Fruit fly (Drosophila melanogaster) whole organism, wandering third instar larva: ENCODE results near the gene Cpr5C.

Experiments used
- Abd-B ChIP-seq: fragments of >200 bp; optimal IDR thresholded peaks from 2 replicates; lab custom pipeline; 2017; ENCODE audit warnings: missing biosample characterization, missing genetic modification characterization
- CG32264 ChIP-seq: fragments of 200-800 bp; sonication (Bioruptor generic); optimal IDR thresholded peaks from 2 replicates; lab custom pipeline; 2016; ENCODE audit warnings: missing biosample characterization, missing genetic modification characterization
- CG9705 ChIP-seq: fragments of 200-800 bp; sonication (Bioruptor generic); optimal IDR thresholded peaks from 2 replicates; lab custom pipeline; 2018; ENCODE audit warnings: missing biosample characterization, mild to moderate bottlenecking, missing genetic modification characterization
- CrebA ChIP-seq: fragments of 200-800 bp; sonication (Bioruptor generic); optimal IDR thresholded peaks from 2 replicates; lab custom pipeline; 2016; ENCODE audit warnings: missing biosample characterization, mild to moderate bottlenecking, missing genetic modification characterization, borderline replicate concordance
- Dfd ChIP-seq: fragments of >200 bp; optimal IDR thresholded peaks from 2 replicates; lab custom pipeline; 2017; ENCODE audit warnings: missing biosample characterization, missing genetic modification characterization
- Dif ChIP-seq: fragments of 200-275, 200-300 bp; sonication (Bioruptor generic); optimal IDR thresholded peaks from 2 replicates; lab custom pipeline; 2018; ENCODE audit warnings: missing biosample characterization, missing genetic modification characterization; ENCODE audit not compliant: partially characterized antibody
- HLH106 ChIP-seq: fragments of 200-800 bp; optimal IDR thresholded peaks from 3 replicates; lab custom pipeline; 2019; ENCODE audit warnings: missing biosample characterization, mild to moderate bottlenecking, missing genetic modification characterization, moderate library complexity
- Hnf4 ChIP-seq: fragments of 200-800 bp; sonication (Bioruptor generic); optimal IDR thresholded peaks from 2 replicates; lab custom pipeline; 2016; ENCODE audit warnings: missing biosample characterization, mild to moderate bottlenecking, missing genetic modification characterization
- Hr78 ChIP-seq: fragments of >200 bp; optimal IDR thresholded peaks from 2 replicates; lab custom pipeline; 2017; ENCODE audit warnings: missing biosample characterization, missing genetic modification characterization
- Hr83 ChIP-seq: fragments of 200-300 bp; sonication (Bioruptor generic); optimal IDR thresholded peaks from 2 replicates; lab custom pipeline; 2016; ENCODE audit warnings: missing biosample characterization, mild to moderate bottlenecking, missing genetic modification characterization, moderate library complexity; ENCODE audit not compliant: poor library complexity, severe bottlenecking
- Jra ChIP-seq: sonication (Bioruptor generic); optimal IDR thresholded peaks from 2 replicates; lab custom pipeline; 2016; ENCODE audit warnings: missing biosample characterization, missing genetic modification characterization
- Myc ChIP-seq: fragments of >200 bp; optimal IDR thresholded peaks from 2 replicates; lab custom pipeline; 2017
- N ChIP-seq: fragments of >200 bp; optimal IDR thresholded peaks from 2 replicates; lab custom pipeline; 2018; ENCODE audit warnings: missing biosample characterization, missing external identifiers, missing genetic modification characterization
- Rel ChIP-seq, 2 experiments: fragments of 200-800 bp; sonication (Bioruptor generic) in 1 of 2; optimal IDR thresholded peaks; 2 replicates in 1 of 2; 3 replicates in 1 of 2; lab custom pipeline; 2016 to 2019; ENCODE audit warnings: mild to moderate bottlenecking in 2 of 2, missing biosample characterization in 2 of 2, missing genetic modification characterization in 2 of 2, moderate library complexity in 1 of 2
- Sp1 ChIP-seq: fragments of 200-800 bp; sonication (Bioruptor generic); optimal IDR thresholded peaks from 3 replicates; lab custom pipeline; 2019; ENCODE audit warnings: missing biosample characterization, mild to moderate bottlenecking, missing genetic modification characterization, moderate library complexity
- Vsx2 ChIP-seq: fragments of 200-300, 225-300 bp; sonication (Bioruptor generic); optimal IDR thresholded peaks from 2 replicates; lab custom pipeline; 2018; ENCODE audit warnings: missing biosample characterization, missing genetic modification characterization; ENCODE audit not compliant: partially characterized antibody
- br ChIP-seq: fragments of 200-800 bp; sonication (Bioruptor generic); optimal IDR thresholded peaks from 2 replicates; lab custom pipeline; 2016; ENCODE audit warnings: missing biosample characterization, missing genetic modification characterization
- brk ChIP-seq: fragments of 200-800 bp; sonication (Bioruptor generic); optimal IDR thresholded peaks from 2 replicates; lab custom pipeline; 2016; ENCODE audit warnings: missing biosample characterization, mild to moderate bottlenecking, missing genetic modification characterization
- dmrt93B ChIP-seq: fragments of 200-800 bp; sonication (Bioruptor generic); optimal IDR thresholded peaks from 2 replicates; lab custom pipeline; 2018; ENCODE audit warnings: missing biosample characterization, mild to moderate bottlenecking, missing genetic modification characterization
- ey ChIP-seq: fragments of 200-800 bp; sonication (Bioruptor generic); optimal IDR thresholded peaks from 2 replicates; lab custom pipeline; 2016; ENCODE audit warnings: missing biosample characterization, missing genetic modification characterization
- foxo ChIP-seq, 2 experiments: fragments of 200-800 bp; sonication (Bioruptor generic); optimal IDR thresholded peaks; 2 replicates in 1 of 2; 3 replicates in 1 of 2; lab custom pipeline; 2016 to 2017; ENCODE audit warnings: missing biosample characterization in 2 of 2, missing genetic modification characterization in 2 of 2
- fru ChIP-seq: fragments of 200-800 bp; sonication (Bioruptor generic); optimal IDR thresholded peaks from 3 replicates; lab custom pipeline; 2016; ENCODE audit warnings: missing biosample characterization, mild to moderate bottlenecking, missing genetic modification characterization
- h ChIP-seq: fragments of 200-800 bp; sonication (Bioruptor generic); optimal IDR thresholded peaks from 3 replicates; lab custom pipeline; 2016; ENCODE audit warnings: missing biosample characterization, mild to moderate bottlenecking, missing genetic modification characterization
- jim ChIP-seq: fragments of 175-275, 200-325 bp; sonication (Bioruptor generic); optimal IDR thresholded peaks from 2 replicates; lab custom pipeline; 2016; ENCODE audit warnings: missing biosample characterization, mild to moderate bottlenecking, missing genetic modification characterization
- lola ChIP-seq: fragments of >200 bp; optimal IDR thresholded peaks from 2 replicates; lab custom pipeline; 2017; ENCODE audit warnings: missing biosample characterization, missing genetic modification characterization
- pan ChIP-seq: fragments of >200 bp; optimal IDR thresholded peaks from 2 replicates; lab custom pipeline; 2017
- psq ChIP-seq: fragments of 200-800 bp; sonication (Bioruptor generic); optimal IDR thresholded peaks from 3 replicates; lab custom pipeline; 2017; ENCODE audit warnings: missing biosample characterization, mild to moderate bottlenecking, missing genetic modification characterization, moderate library complexity
- rgr ChIP-seq: fragments of 200-800 bp; sonication (Bioruptor generic); optimal IDR thresholded peaks from 3 replicates; lab custom pipeline; 2016; ENCODE audit warnings: missing biosample characterization, mild to moderate bottlenecking, missing genetic modification characterization
- sage ChIP-seq: fragments of 200-800 bp; sonication (Bioruptor generic); optimal IDR thresholded peaks from 2 replicates; lab custom pipeline; 2016; ENCODE audit warnings: missing biosample characterization, mild to moderate bottlenecking, missing genetic modification characterization
- usp ChIP-seq: fragments of >200 bp; optimal IDR thresholded peaks from 2 replicates; lab custom pipeline; 2017; ENCODE audit warnings: missing biosample characterization, missing genetic modification characterization
- woc ChIP-seq: sonication (Bioruptor generic); optimal IDR thresholded peaks from 2 replicates; lab custom pipeline; 2016; ENCODE audit warnings: missing biosample characterization, mild to moderate bottlenecking, missing genetic modification characterization

Cpr5C gene

DNA sequence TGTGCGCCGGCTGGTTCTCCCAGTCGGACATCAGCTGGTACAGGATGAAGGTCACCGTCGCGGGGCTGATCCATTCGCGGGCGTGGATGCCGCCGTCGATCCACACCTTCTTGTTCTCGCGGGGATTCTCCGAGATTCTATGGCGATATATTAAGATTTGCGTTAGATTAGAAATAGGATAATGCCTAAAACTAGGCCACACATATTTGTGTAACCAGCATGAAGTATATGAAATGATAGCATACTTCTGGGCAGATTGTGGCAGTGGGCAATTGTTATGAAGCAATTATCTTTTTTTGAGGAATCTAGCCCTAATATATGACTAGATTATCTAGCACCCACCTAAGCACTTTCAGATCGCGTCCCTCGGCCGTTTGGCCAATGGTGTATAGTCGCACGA lies 37.7 kb upstream of the Cpr5C start:
- TF ChIP-seq N (peak; percentile 63), Myc (lab: Kevin White, UChicago) (peak; percentile 82), HLH106 (tag; lab: Kevin White, UChicago) (no peak), CrebA (GFP tag; lab: Kevin White, UChicago) (no peak), brk (GFP tag; lab: Kevin White, UChicago) (no peak), Hr83 (GFP tag; lab: Kevin White, UChicago) (no peak)

DNA sequence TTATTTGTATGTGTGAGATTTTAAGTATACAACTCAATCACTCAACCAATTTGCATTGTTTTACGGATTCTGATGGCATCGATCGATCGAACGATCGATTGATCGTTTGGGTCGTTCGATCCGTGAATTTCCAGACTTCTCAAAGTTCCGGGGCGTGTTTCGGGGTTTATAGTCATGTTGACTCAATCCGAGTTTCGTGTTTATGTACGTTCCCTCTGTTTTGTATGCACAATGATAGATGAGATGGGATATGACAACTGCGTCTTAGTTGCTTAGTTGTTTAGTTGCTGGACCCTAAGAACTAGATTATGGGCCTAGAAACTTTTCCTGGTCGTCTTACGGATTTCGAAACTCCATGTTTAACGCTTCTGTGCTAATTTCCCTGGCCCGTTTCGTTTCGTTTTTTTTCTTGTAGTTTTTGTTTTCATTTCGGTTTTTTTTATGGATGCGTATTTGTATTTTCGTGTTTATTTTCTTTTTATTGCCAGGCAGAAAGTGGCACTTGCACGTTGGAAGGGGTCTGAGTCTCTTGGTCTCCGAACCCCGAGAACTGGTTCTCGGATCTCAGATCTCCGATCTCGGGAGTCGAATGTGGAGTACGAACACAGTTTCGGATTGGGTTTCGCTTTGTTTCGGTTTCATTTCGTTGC lies 35.8 kb upstream of the Cpr5C start:
- TF ChIP-seq foxo (GFP tag; optimal IDR thresholded peaks at IDR 0.05; lab: Kevin White, UChicago), result no peak
- TF ChIP-seq h, result no peak
- no peak for TF ChIP-seq fru (GFP tag; lab: Kevin White, UChicago)
- TF ChIP-seq Sp1 (GFP tag; lab: Kevin White, UChicago), result peak; percentile 16
- no peak for TF ChIP-seq Dif
- no peak for TF ChIP-seq Jra (GFP tag; lab: Kevin White, UChicago)
- TF ChIP-seq lola (GFP tag; lab: Kevin White, UChicago), result no peak
- TF ChIP-seq woc, result no peak
- no peak for TF ChIP-seq Hr78 (GFP tag; lab: Kevin White, UChicago)
- no peak for TF ChIP-seq Abd-B (GFP tag; lab: Kevin White, UChicago)
- peak; percentile 15 for TF ChIP-seq Vsx2 (GFP tag; lab: Kevin White, UChicago)
- TF ChIP-seq psq (GFP tag; lab: Kevin White, UChicago), result peak; percentile 12
- TF ChIP-seq CG9705 (GFP tag; lab: Kevin White, UChicago), result no peak
- TF ChIP-seq Hnf4, result no peak
- TF ChIP-seq Rel (GFP tag; optimal IDR thresholded peaks at IDR 0.05; lab: Kevin White, UChicago), result no peak
- TF ChIP-seq Rel (tag; optimal IDR thresholded peaks at IDR 0.05; lab: Kevin White, UChicago), result no peak
- no peak for TF ChIP-seq jim (GFP tag; lab: Kevin White, UChicago)

DNA sequence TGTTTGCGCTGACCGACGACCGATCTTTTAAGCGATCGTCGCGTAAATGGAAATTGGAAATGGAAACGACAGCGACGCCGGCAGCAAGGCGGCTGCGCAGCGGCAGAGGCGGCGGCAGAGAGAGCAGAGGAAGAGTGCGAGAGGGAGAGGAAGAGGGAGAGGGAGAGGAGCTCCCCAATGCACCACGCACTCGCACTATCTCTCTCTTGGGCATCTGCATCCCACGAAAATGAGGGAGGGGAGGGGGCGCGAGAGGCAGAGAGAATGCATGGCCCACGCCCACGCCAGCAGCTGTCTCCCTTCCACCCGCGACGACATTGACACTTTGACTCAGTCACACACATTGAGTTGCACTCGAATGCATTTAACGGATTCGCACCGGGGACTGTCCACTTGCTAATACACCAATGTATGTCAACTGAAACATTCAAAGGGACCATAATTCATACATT lies 33.7 kb upstream of the Cpr5C start, which contains the start of gene CG3097:
CG3097 (minus strand) TSS at position 51 of the 452 bp plus-strand sequence.
- TF ChIP-seq dmrt93B (GFP tag; lab: Kevin White, UChicago) (no peak), CG32264 (GFP tag; lab: Kevin White, UChicago) (no peak), h (no peak), Myc (lab: Kevin White, UChicago) (no peak), sage (no peak), Abd-B (GFP tag; lab: Kevin White, UChicago) (no peak), foxo (GFP tag; optimal IDR thresholded peaks at IDR 0.05; lab: Kevin White, UChicago) (no peak), rgr (GFP tag; lab: Kevin White, UChicago) (no peak), pan (lab: Kevin White, UChicago) (no peak), Rel (GFP tag; optimal IDR thresholded peaks at IDR 0.05; lab: Kevin White, UChicago) (no peak), Rel (tag; optimal IDR thresholded peaks at IDR 0.05; lab: Kevin White, UChicago) (no peak)

DNA sequence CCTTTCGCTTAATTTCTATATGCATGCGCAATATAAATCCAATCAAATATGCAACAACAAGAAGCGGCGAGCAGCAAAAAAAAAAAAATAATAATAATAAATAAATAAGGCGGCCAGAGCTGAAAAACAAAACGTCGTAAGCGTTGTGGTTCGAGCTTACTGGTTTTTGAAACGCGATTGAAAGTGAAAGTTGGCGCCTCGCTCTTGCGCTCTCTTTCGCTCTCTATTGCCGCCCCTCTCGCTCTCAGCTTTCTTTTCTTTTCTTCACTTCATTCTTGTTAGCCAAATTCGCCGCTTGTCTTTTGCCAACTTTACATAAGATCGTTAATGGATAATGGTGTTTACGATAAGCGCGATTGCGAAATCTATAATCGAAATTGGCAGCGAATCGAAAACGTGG lies 32.1 kb upstream of the Cpr5C start:
- TF ChIP-seq Rel (GFP tag; optimal IDR thresholded peaks at IDR 0.05; lab: Kevin White, UChicago) (no peak), Rel (tag; optimal IDR thresholded peaks at IDR 0.05; lab: Kevin White, UChicago) (no peak), usp (no peak), brk (GFP tag; lab: Kevin White, UChicago) (no peak), dmrt93B (GFP tag; lab: Kevin White, UChicago) (no peak), ey (GFP tag; lab: Kevin White, UChicago) (no peak), CG32264 (GFP tag; lab: Kevin White, UChicago) (no peak), Hr83 (GFP tag; lab: Kevin White, UChicago) (no peak), Sp1 (GFP tag; lab: Kevin White, UChicago) (no peak), Dfd (GFP tag; lab: Kevin White, UChicago) (no peak), Jra (GFP tag; lab: Kevin White, UChicago) (no peak)

DNA sequence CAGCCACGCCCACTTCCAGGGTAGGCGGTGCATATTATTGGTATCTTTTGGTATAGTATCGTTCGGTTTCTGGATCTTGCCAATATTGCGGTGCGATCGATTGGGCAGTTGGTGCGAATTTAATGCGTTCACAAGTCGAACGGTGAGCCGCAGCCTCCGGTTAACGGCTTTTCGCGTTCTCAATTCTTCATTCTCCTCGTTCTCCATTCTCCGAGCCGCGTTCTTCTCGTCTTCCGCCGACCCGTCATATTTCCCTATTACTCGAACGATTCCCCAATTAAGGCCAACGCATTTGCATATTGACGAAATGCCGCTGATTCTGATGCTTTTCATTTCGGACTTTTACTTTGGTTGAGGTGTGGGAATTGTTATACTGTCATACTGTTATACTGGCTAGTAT lies 27.9 kb upstream of the Cpr5C start, which contains the start of gene CG42264:
CG42264 (minus strand) TSS at position 101 of the 400 bp plus-strand sequence.
- TF ChIP-seq dmrt93B (GFP tag; lab: Kevin White, UChicago) (no peak), sage (no peak), Vsx2 (GFP tag; lab: Kevin White, UChicago) (no peak), CG9705 (GFP tag; lab: Kevin White, UChicago) (no peak), Dfd (GFP tag; lab: Kevin White, UChicago) (no peak), HLH106 (tag; lab: Kevin White, UChicago) (no peak), N (no peak), Rel (GFP tag; optimal IDR thresholded peaks at IDR 0.05; lab: Kevin White, UChicago) (no peak), Rel (tag; optimal IDR thresholded peaks at IDR 0.05; lab: Kevin White, UChicago) (no peak), Hnf4 (no peak), Hr83 (GFP tag; lab: Kevin White, UChicago) (no peak), jim (GFP tag; lab: Kevin White, UChicago) (no peak), br (GFP tag; lab: Kevin White, UChicago) (no peak)
- TF ChIP-seq, all 38 proteins: peak for 0
